ENCODE assay signal across 5 worm cellular contexts in the genomic region with DNA sequence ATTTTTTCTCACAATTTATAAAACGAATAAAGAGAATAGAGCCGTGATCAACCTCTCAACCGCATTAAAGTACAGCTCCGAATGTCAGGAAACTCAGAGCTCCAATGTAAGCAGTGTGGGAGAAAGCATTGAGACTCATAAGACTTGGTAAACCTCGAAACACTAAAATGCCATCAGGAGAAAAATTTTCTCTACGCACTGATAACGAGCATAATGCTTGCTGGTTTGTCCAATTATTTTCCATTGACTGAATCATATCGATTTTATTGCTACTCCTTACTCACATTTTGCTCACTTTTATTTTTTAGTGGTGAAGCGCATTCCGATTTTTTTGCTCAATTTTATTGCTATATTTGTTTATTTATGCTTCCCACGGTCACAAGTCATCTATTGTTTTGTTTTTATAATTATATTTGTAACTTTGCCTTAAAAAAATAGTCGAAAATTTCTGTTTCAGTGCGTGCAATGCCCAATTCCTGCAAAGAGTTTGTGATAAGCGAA.
TF ChIP-seq lines count a peak whose summit lies in the region.

A gene (plus strand): TSS at position 451 of the 501 bp plus-strand sequence.

TF ChIP-seq in whole organism, L1 larva, 84 proteins besides CTCF, POLR2A, EP300 and RAD21:
- TF ChIP-seq dsc-1 (tag; optimal IDR thresholded peaks at IDR 0.05; lab: Kevin White, UChicago) (no peak), efl-1 (optimal IDR thresholded peaks at IDR 0.05; lab: Kevin White, UChicago) (no peak), efl-1 (GFP tag; optimal IDR thresholded peaks at IDR 0.05 in 1 of 2; lab: Kevin White, UChicago) (peak in 1 of 2 experiments; percentile 18), elt-2 (tag; optimal IDR thresholded peaks at IDR 0.05; lab: Kevin White, UChicago) (peak; percentile 26)

TF ChIP-seq in whole organism, L2 larva, 48 proteins besides CTCF, POLR2A, EP300 and RAD21:
- no peak for TF ChIP-seq alr-1 (tag; optimal IDR thresholded peaks at IDR 0.05; lab: Kevin White, UChicago)
- no peak for TF ChIP-seq ZK546.5 (tag; optimal IDR thresholded peaks at IDR 0.05; lab: Kevin White, UChicago)
- TF ChIP-seq unc-55 (GFP tag; optimal IDR thresholded peaks at IDR 0.05; lab: Kevin White, UChicago), result no peak
- TF ChIP-seq mdl-1 (tag; optimal IDR thresholded peaks at IDR 0.05; lab: Kevin White, UChicago), result no peak
- TF ChIP-seq nhr-10 (tag; optimal IDR thresholded peaks at IDR 0.05; lab: Kevin White, UChicago), result no peak
- no peak for TF ChIP-seq lin-13 (GFP tag; optimal IDR thresholded peaks at IDR 0.05; lab: Kevin White, UChicago)
- peak; percentile 80 for TF ChIP-seq fos-1 (tag; optimal IDR thresholded peaks at IDR 0.05; lab: Kevin White, UChicago)

TF ChIP-seq in whole organism, L3 larva, 47 proteins besides CTCF, POLR2A, EP300 and RAD21:
- TF ChIP-seq pqm-1 (tag; optimal IDR thresholded peaks at IDR 0.05; lab: Kevin White, UChicago) (peak; percentile 41), nhr-28 (tag; optimal IDR thresholded peaks at IDR 0.05; lab: Kevin White, UChicago) (no peak), elt-2 (tag; optimal IDR thresholded peaks at IDR 0.05; lab: Kevin White, UChicago) (peak; percentile 62)
TF ChIP-seq in whole organism, L3 larva: peak in this region for 2.

TF ChIP-seq in whole organism, L4 larva, 104 proteins besides CTCF, POLR2A, EP300 and RAD21:
- no peak for TF ChIP-seq ceh-82 (tag; optimal IDR thresholded peaks at IDR 0.05; lab: Kevin White, UChicago)
- no peak for TF ChIP-seq lin-15B (tag; optimal IDR thresholded peaks at IDR 0.05; lab: Kevin White, UChicago)
- TF ChIP-seq dmd-6 (GFP tag; IDR thresholded peaks at IDR 0.05; lab: Robert Waterston, UW), result peak; percentile 19; the same call in 1 of the 2 replicates
- TF ChIP-seq attf-4 (tag; optimal IDR thresholded peaks at IDR 0.05; lab: Kevin White, UChicago), result no peak
- no peak for TF ChIP-seq fkh-10 (GFP tag; optimal IDR thresholded peaks at IDR 0.05; lab: Kevin White, UChicago)
- no peak for TF ChIP-seq hlh-30 (tag; optimal IDR thresholded peaks at IDR 0.05; lab: Kevin White, UChicago; ENCODE audit: insufficient read depth)
- TF ChIP-seq set-16 (GFP tag; IDR thresholded peaks at IDR 0.05; lab: Robert Waterston, UW), result no peak
- no peak for TF ChIP-seq aly-2 (tag; optimal IDR thresholded peaks at IDR 0.05; lab: Kevin White, UChicago)
- peak; percentile 63 for TF ChIP-seq pqm-1 (tag; optimal IDR thresholded peaks at IDR 0.05; lab: Kevin White, UChicago)
- no peak for TF ChIP-seq tag-97 (GFP tag; IDR thresholded peaks at IDR 0.05; lab: Robert Waterston, UW)
TF ChIP-seq in whole organism, L4 larva: peak in this region for 2.

TF ChIP-seq in whole organism, young adult, 124 proteins besides CTCF, POLR2A, EP300 and RAD21:
- TF ChIP-seq K11D2.4 (GFP tag; IDR thresholded peaks at IDR 0.05; lab: Robert Waterston, UW), result no peak
- peak; percentile 48 for TF ChIP-seq nhr-80 (tag; optimal IDR thresholded peaks at IDR 0.05; lab: Kevin White, UChicago)
- TF ChIP-seq sptf-2 (GFP tag; optimal IDR thresholded peaks at IDR 0.05; lab: Kevin White, UChicago), result no peak
- no peak for TF ChIP-seq zfh-2 (GFP tag; conservative IDR thresholded peaks at IDR 0.05; lab: Robert Waterston, UW)
- TF ChIP-seq F39B2.1 (GFP tag; IDR thresholded peaks at IDR 0.05; lab: Robert Waterston, UW), result no peak
